Worm (Caenorhabditis elegans) whole organism, L1 larva: Measurements from ENCODE around the gene rcs-1.
"Not testable (repeated sequence)": the region's sequence is repeated elsewhere in the genome, so short reads cannot be mapped to it uniquely, and the experiment has no call there.

Experiments used
- C16A3.4 ChIP-seq: fragments of 150-350 bp; optimal IDR thresholded peaks from 2 replicates; lab custom pipeline; 2014; ENCODE audit warnings: missing biosample characterization, missing genetic modification characterization
- F16B12.6 ChIP-seq: fragments of 150-350 bp; optimal IDR thresholded peaks from 2 replicates; lab custom pipeline; 2014; ENCODE audit warnings: missing biosample characterization, missing genetic modification characterization
- aha-1 ChIP-seq: fragments of 150-350 bp; optimal IDR thresholded peaks from 2 replicates; lab custom pipeline; 2014; ENCODE audit warnings: missing biosample characterization, missing genetic modification characterization
- alr-1 ChIP-seq: fragments of 200-800 bp; sonication (Bioruptor generic); optimal IDR thresholded peaks from 2 replicates; lab custom pipeline; 2018; ENCODE audit warnings: borderline replicate concordance, mild to moderate bottlenecking, missing genetic modification characterization, missing compliant biosample characterization
- ama-1 ChIP-seq: fragments of 150-350 bp; optimal IDR thresholded peaks from 2 replicates; lab custom pipeline; 2014
- blmp-1 ChIP-seq: fragments of 150-350 bp; optimal IDR thresholded peaks from 2 replicates; lab custom pipeline; 2014; ENCODE audit warnings: missing biosample characterization, missing genetic modification characterization
- ceh-8 ChIP-seq: fragments of 200-800 bp; sonication (Bioruptor generic); optimal IDR thresholded peaks from 2 replicates; lab custom pipeline; 2018; ENCODE audit warnings: mild to moderate bottlenecking, missing genetic modification characterization, moderate library complexity, missing compliant biosample characterization
- ceh-90 ChIP-seq: sonication (generic microtip); optimal IDR thresholded peaks from 2 replicates; lab custom pipeline; 2016; ENCODE audit warnings: missing genetic modification characterization, missing compliant biosample characterization
- dpl-1 ChIP-seq, 3 experiments: fragments of 150-350 bp in 2 of 3; sonication (generic microtip) in 1 of 3; optimal IDR thresholded peaks; 2 replicates each; lab custom pipeline; 2014 to 2017; ENCODE audit warnings: missing biosample characterization in 3 of 3, missing genetic modification characterization in 3 of 3, missing genetic modification reagents in 3 of 3
- dsc-1 ChIP-seq: sonication (generic microtip); optimal IDR thresholded peaks from 2 replicates; lab custom pipeline; 2016; ENCODE audit warnings: mild to moderate bottlenecking, missing genetic modification characterization, missing compliant biosample characterization
- efl-1 ChIP-seq, 4 experiments: fragments of 150-350 bp; optimal IDR thresholded peaks in 3 of 4; peaks in 1 of 4; 1 replicate in 1 of 4; 2 replicates in 3 of 4; lab custom pipeline; 2014; ENCODE audit warnings: missing biosample characterization in 2 of 4, missing genetic modification characterization in 2 of 4, missing genetic modification reagents in 2 of 4
- egl-27 ChIP-seq, 2 experiments: fragments of 150-350 bp in 1 of 2; sonication (generic microtip); optimal IDR thresholded peaks; 3 replicates each; lab custom pipeline; 2017 to 2018; ENCODE audit warnings: missing biosample characterization in 2 of 2, missing genetic modification characterization in 2 of 2, missing genetic modification reagents in 2 of 2
- elt-2 ChIP-seq: sonication (generic microtip); optimal IDR thresholded peaks from 2 replicates; lab custom pipeline; 2016; ENCODE audit warnings: missing genetic modification characterization, mild to moderate bottlenecking, inconsistent platforms, missing compliant biosample characterization, missing genetic modification reagents
- elt-3 ChIP-seq, 6 experiments: fragments of 150-350 bp in 1 of 6; sonication (generic microtip); optimal IDR thresholded peaks; 2 replicates each; lab custom pipeline; 2017 to 2018; ENCODE audit warnings: missing biosample characterization in 6 of 6, missing genetic modification characterization in 6 of 6, inconsistent platforms in 1 of 6
- ets-5 ChIP-seq: fragments of 200-800 bp; sonication (Bioruptor generic); IDR thresholded peaks from 2 replicates; pipeline ENCODE4 v1.3.6; 2022; ENCODE audit warnings: missing genetic modification characterization, missing compliant biosample characterization
- fkh-10 ChIP-seq: sonication (generic microtip); optimal IDR thresholded peaks from 2 replicates; lab custom pipeline; 2017; ENCODE audit warnings: missing biosample characterization, missing genetic modification reagents, missing genetic modification characterization
- fkh-4 ChIP-seq: sonication (generic microtip); optimal IDR thresholded peaks from 2 replicates; lab custom pipeline; 2016; ENCODE audit warnings: missing compliant biosample characterization, missing genetic modification characterization, borderline replicate concordance
- grh-1 ChIP-seq: fragments of 200-800 bp; sonication (Bioruptor generic); IDR thresholded peaks from 2 replicates; pipeline ENCODE4 v1.3.6; 2022; ENCODE audit warnings: missing genetic modification reagents, missing genetic modification characterization, missing compliant biosample characterization
- hlh-17 ChIP-seq: fragments of 200-800 bp; sonication (Bioruptor generic); optimal IDR thresholded peaks from 2 replicates; lab custom pipeline; 2018; ENCODE audit warnings: missing genetic modification characterization, mild to moderate bottlenecking, missing compliant biosample characterization, moderate library complexity, borderline replicate concordance
- hlh-4 ChIP-seq: sonication (generic microtip); optimal IDR thresholded peaks from 2 replicates; lab custom pipeline; 2016; ENCODE audit warnings: mild to moderate bottlenecking, missing genetic modification characterization, missing compliant biosample characterization
- hpl-2 ChIP-seq: fragments of 150-350 bp; optimal IDR thresholded peaks from 2 replicates; lab custom pipeline; 2014; ENCODE audit warnings: missing biosample characterization, missing genetic modification reagents, missing genetic modification characterization
- irx-1 ChIP-seq: sonication (generic microtip); optimal IDR thresholded peaks from 2 replicates; lab custom pipeline; 2016; ENCODE audit warnings: missing genetic modification characterization, missing compliant biosample characterization
- jun-1 ChIP-seq: fragments of 150-350 bp; optimal IDR thresholded peaks from 2 replicates; lab custom pipeline; 2014; ENCODE audit warnings: missing biosample characterization, missing genetic modification reagents, missing genetic modification characterization
- lin-15B ChIP-seq: fragments of 150-350 bp; sonication (generic microtip); optimal IDR thresholded peaks from 3 replicates; lab custom pipeline; 2014; ENCODE audit warnings: missing biosample characterization, missing genetic modification characterization
- lin-35 ChIP-seq, 2 experiments: fragments of 150-350 bp; optimal IDR thresholded peaks; 2 replicates each; lab custom pipeline; 2014; ENCODE audit warnings: missing biosample characterization in 2 of 2, missing genetic modification characterization in 2 of 2, missing genetic modification reagents in 2 of 2
- lsy-2 ChIP-seq, 2 experiments: fragments of 150-350 bp; optimal IDR thresholded peaks; 2 replicates each; lab custom pipeline; 2014; ENCODE audit warnings: missing biosample characterization in 2 of 2, missing genetic modification characterization in 2 of 2
- mdl-1 ChIP-seq, 2 experiments: fragments of 150-350 bp; optimal IDR thresholded peaks; 2 replicates each; lab custom pipeline; 2014 to 2017; ENCODE audit warnings: missing biosample characterization in 2 of 2, missing genetic modification characterization in 2 of 2, inconsistent platforms in 1 of 2
- nhr-12 ChIP-seq: sonication (generic microtip); optimal IDR thresholded peaks from 2 replicates; lab custom pipeline; 2017; ENCODE audit warnings: missing biosample characterization, missing genetic modification characterization
- nhr-19 ChIP-seq: fragments of 200-800 bp; sonication (Bioruptor generic); conservative IDR thresholded peaks from 2 replicates; pipeline ENCODE4 v1.3.6; 2022; ENCODE audit warnings: missing genetic modification characterization, missing compliant biosample characterization
- nhr-237 ChIP-seq: fragments of 150-350 bp; optimal IDR thresholded peaks from 2 replicates; lab custom pipeline; 2014; ENCODE audit warnings: missing biosample characterization, missing genetic modification characterization
- nhr-47 ChIP-seq: sonication (generic microtip); optimal IDR thresholded peaks from 2 replicates; lab custom pipeline; 2016; ENCODE audit warnings: mild to moderate bottlenecking, missing genetic modification characterization, moderate library complexity, missing compliant biosample characterization
- nhr-71 ChIP-seq: sonication (generic microtip); optimal IDR thresholded peaks from 2 replicates; lab custom pipeline; 2016; ENCODE audit warnings: mild to moderate bottlenecking, missing genetic modification characterization, moderate library complexity, missing compliant biosample characterization
- nhr-77 ChIP-seq: fragments of 150-350 bp; optimal IDR thresholded peaks from 2 replicates; lab custom pipeline; 2014; ENCODE audit warnings: missing biosample characterization, missing genetic modification characterization
- nhr-84 ChIP-seq: sonication (generic microtip); optimal IDR thresholded peaks from 2 replicates; lab custom pipeline; 2017; ENCODE audit warnings: missing biosample characterization, missing genetic modification characterization
- nhr-85 ChIP-seq: sonication (generic microtip); peaks from one replicate; lab custom pipeline; 2016; ENCODE audit warnings: missing genetic modification characterization, inconsistent platforms, missing compliant biosample characterization
- pag-3 ChIP-seq: sonication (generic microtip); optimal IDR thresholded peaks from 2 replicates; lab custom pipeline; 2017; ENCODE audit warnings: missing genetic modification characterization, mild to moderate bottlenecking, missing compliant biosample characterization, antibody characterized with exemption, borderline replicate concordance; ENCODE audit not compliant: insufficient read depth
- pqm-1 ChIP-seq: sonication (generic microtip); optimal IDR thresholded peaks from 3 replicates; lab custom pipeline; 2017; ENCODE audit warnings: missing biosample characterization, missing genetic modification characterization
- snu-23 ChIP-seq: sonication (generic microtip); optimal IDR thresholded peaks from 2 replicates; lab custom pipeline; 2016; ENCODE audit warnings: missing genetic modification characterization, missing compliant biosample characterization
- sox-4 ChIP-seq: sonication (generic microtip); optimal IDR thresholded peaks from 2 replicates; lab custom pipeline; 2016; ENCODE audit warnings: missing genetic modification characterization, missing compliant biosample characterization
- tlp-1 ChIP-seq: fragments of 150-350 bp; optimal IDR thresholded peaks from 2 replicates; lab custom pipeline; 2014; ENCODE audit warnings: missing biosample characterization, missing genetic modification characterization
- unc-30 ChIP-seq: sonication (generic microtip); optimal IDR thresholded peaks from 2 replicates; lab custom pipeline; 2017; ENCODE audit warnings: missing biosample characterization, missing genetic modification characterization
- unc-62 ChIP-seq: fragments of 150-350 bp; optimal IDR thresholded peaks from 2 replicates; lab custom pipeline; 2014; ENCODE audit warnings: missing biosample characterization, missing genetic modification reagents, missing genetic modification characterization
- unc-98 ChIP-seq: fragments of 200-800 bp; sonication (Bioruptor generic); IDR thresholded peaks from 2 replicates; pipeline ENCODE4 v1.3.6; 2022; ENCODE audit warnings: missing genetic modification characterization, missing compliant biosample characterization
- vab-15 ChIP-seq: sonication (generic microtip); optimal IDR thresholded peaks from 2 replicates; lab custom pipeline; 2017; ENCODE audit warnings: missing genotype, mild to moderate bottlenecking, missing genetic modification characterization, missing compliant biosample characterization
- zag-1 ChIP-seq: fragments of 150-350 bp; optimal IDR thresholded peaks from 2 replicates; lab custom pipeline; 2014; ENCODE audit warnings: missing biosample characterization, missing genetic modification characterization

rcs-1 gene

ce11 chrX:8818438-8818837 is 9.9 kb downstream of the rcs-1 start:
- not testable (repeated sequence) for TF ChIP-seq efl-1 (optimal IDR thresholded peaks at IDR 0.05; lab: Kevin White, UChicago)
- TF ChIP-seq efl-1 (GFP tag; optimal IDR thresholded peaks at IDR 0.05 in 1 of 2; lab: Kevin White, UChicago) (peak in 1 of 2 experiments; percentile 17), dpl-1 (GFP tag; optimal IDR thresholded peaks at IDR 0.05; lab: Kevin White, UChicago) (peak in 1 of 3 experiments; percentile 29), nhr-19 (0 out of 2 replicates have a peak, but pooled peaks have one; percentile 13)

ce11 chrX:8817929-8818328 is 10.4 kb downstream of the rcs-1 start:
- no peak for TF ChIP-seq fkh-4 (tag; lab: Kevin White, UChicago)
- no peak for TF ChIP-seq nhr-19
- TF ChIP-seq grh-1, result no peak
- TF ChIP-seq zag-1 (tag; lab: Kevin White, UChicago), result no peak
- TF ChIP-seq sox-4, result no peak
- TF ChIP-seq C16A3.4 (tag; lab: Kevin White, UChicago), result no peak
- no peak for TF ChIP-seq nhr-47 (tag; lab: Kevin White, UChicago)
- TF ChIP-seq nhr-77, result no peak
- TF ChIP-seq nhr-237 (tag; lab: Kevin White, UChicago), result no peak
- no peak for TF ChIP-seq irx-1
- TF ChIP-seq fkh-10 (GFP tag; lab: Kevin White, UChicago), result no peak
- no peak for TF ChIP-seq dsc-1 (tag; lab: Kevin White, UChicago)
- no peak for TF ChIP-seq unc-98 (GFP tag; lab: Robert Waterston, UW)
- TF ChIP-seq ets-5 (GFP tag; lab: Robert Waterston, UW), result no peak

- no peak for TF ChIP-seq hpl-2 (GFP tag; lab: Kevin White, UChicago)
- peak; percentile 14 for TF ChIP-seq pqm-1 (tag; lab: Kevin White, UChicago)
- peak in 1 of 2 experiments; percentile 30 for TF ChIP-seq lin-35 (GFP tag; optimal IDR thresholded peaks at IDR 0.05; lab: Kevin White, UChicago)
- peak; percentile 65 for TF ChIP-seq elt-2 (tag; lab: Kevin White, UChicago)
These were observed 16.4 kb downstream of the rcs-1 start, which contains the start of gene cnnm-2 for ce11 chrX:8811916-8812315. Gene cnnm-2 (plus strand): TSS chrX:8812105.

- TF ChIP-seq ama-1 (lab: Kevin White, UChicago) (peak; percentile 21), ceh-90 (no peak), elt-3 (tag; optimal IDR thresholded peaks at IDR 0.05; lab: Kevin White, UChicago) (peak in 2 of 6 experiments; percentile 19 to 20), egl-27 (tag; optimal IDR thresholded peaks at IDR 0.05; lab: Kevin White, UChicago) (peak in 1 of 2 experiments; percentile 57), hlh-4 (tag; lab: Kevin White, UChicago) (no peak), snu-23 (peak; percentile 89), nhr-71 (peak; percentile 92), lsy-2 (tag; optimal IDR thresholded peaks at IDR 0.05; lab: Kevin White, UChicago) (peak; percentile 65 to 85), blmp-1 (tag; lab: Kevin White, UChicago) (peak; percentile 88), jun-1 (tag; lab: Kevin White, UChicago) (peak; percentile 88), pqm-1 (tag; lab: Kevin White, UChicago) (no peak), mdl-1 (tag; optimal IDR thresholded peaks at IDR 0.05; lab: Kevin White, UChicago) (peak; percentile 69 to 95), irx-1 (peak; percentile 62), zag-1 (tag; lab: Kevin White, UChicago) (no peak), nhr-77 (peak; percentile 72), vab-15 (tag; lab: Kevin White, UChicago) (no peak), unc-62 (GFP tag; lab: Kevin White, UChicago) (no peak), nhr-85 (tag; lab: Kevin White, UChicago) (peak; percentile 82), ets-5 (GFP tag; lab: Robert Waterston, UW) (no peak), lin-15B (tag; lab: Kevin White, UChicago) (no peak), alr-1 (tag; lab: Kevin White, UChicago) (no peak), nhr-12 (tag; lab: Kevin White, UChicago) (no peak), pag-3 (tag; lab: Kevin White, UChicago) (no peak), ceh-8 (GFP tag; lab: Kevin White, UChicago) (peak; percentile 13), F16B12.6 (peak; percentile 44), nhr-84 (tag; lab: Kevin White, UChicago) (no peak), lin-35 (GFP tag; optimal IDR thresholded peaks at IDR 0.05; lab: Kevin White, UChicago) (peak; percentile 63 to 81), unc-30 (tag; lab: Kevin White, UChicago) (no peak), C16A3.4 (tag; lab: Kevin White, UChicago) (peak; percentile 75), aha-1 (tag; lab: Kevin White, UChicago) (no peak), hlh-17 (GFP tag; lab: Kevin White, UChicago) (no peak), tlp-1 (tag; lab: Kevin White, UChicago) (no peak), elt-2 (tag; lab: Kevin White, UChicago) (peak; percentile 80)
These were observed 17.4 kb downstream of the rcs-1 start, which contains the start of gene R04E5.9 for ce11 chrX:8810908-8811307. Gene R04E5.9 (minus strand): TSS chrX:8811142.
